Fruit fly (Drosophila melanogaster): ENCODE data around the gene Pli.
A peak's percentile ranks its signal among the peaks of the same experiment; 100 is the strongest.

Gene Pli

DNA sequence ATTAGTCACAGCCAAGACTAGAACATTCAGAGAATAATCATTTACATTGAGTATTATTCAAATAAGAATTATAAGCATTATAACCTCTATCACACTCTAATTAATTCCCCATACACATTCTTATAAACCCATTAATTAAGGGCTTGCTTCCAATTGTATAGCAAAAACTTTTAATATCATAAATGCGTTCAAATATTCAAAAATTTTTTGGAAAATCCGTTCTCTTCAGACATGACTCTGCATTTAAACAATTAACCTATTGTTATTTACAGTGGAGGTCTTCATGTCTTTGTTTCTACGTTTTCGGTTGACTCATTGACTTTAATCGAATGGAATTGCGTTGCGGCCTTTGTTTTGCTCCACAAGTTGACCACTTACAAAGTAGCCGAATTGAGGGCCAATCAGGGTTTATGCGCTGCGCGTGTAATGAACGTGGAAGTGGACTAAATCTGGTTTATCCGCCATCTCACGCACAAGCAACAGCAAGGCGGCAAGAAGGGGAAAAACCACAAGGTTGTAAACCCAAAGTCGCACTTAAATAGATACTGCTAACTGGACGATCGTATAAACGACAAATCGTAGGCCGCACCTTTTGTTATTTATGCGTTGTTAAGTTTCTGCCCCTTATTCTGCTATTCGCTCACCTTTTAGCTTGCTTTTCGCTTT is 31.2 kb upstream of the Pli start (continued):
- TF ChIP-seq CG5953 (GFP tag; IDR thresholded peaks at IDR 0.05) (0 out of 2 replicates have a peak, but pooled peaks have one; percentile 12), wor (GFP tag; IDR thresholded peaks at IDR 0.05) (no peak), CG2129 (GFP tag; IDR thresholded peaks at IDR 0.05; ENCODE audit: partially characterized antibody) (no peak), CG6813 (GFP tag; optimal IDR thresholded peaks at IDR 0.05) (no peak), Nf-YC (tag; optimal IDR thresholded peaks at IDR 0.05) (peak; percentile 32), pum (GFP tag; optimal IDR thresholded peaks at IDR 0.05) (peak; percentile 24), sob (GFP tag; IDR thresholded peaks at IDR 0.05) (peak; percentile 71), gce (GFP tag; IDR thresholded peaks at IDR 0.05) (no peak), CG4617 (GFP tag; optimal IDR thresholded peaks at IDR 0.05; ENCODE audit: borderline replicate concordance) (no peak), onecut (GFP tag; IDR thresholded peaks at IDR 0.05) (peak; percentile 35; the same call in 1 of the 2 replicates), shn (GFP tag; optimal IDR thresholded peaks at IDR 0.05) (peak; percentile 55), wek (GFP tag; optimal IDR thresholded peaks at IDR 0.05) (no peak), Dll (GFP tag; IDR thresholded peaks at IDR 0.05; ENCODE audit: partially characterized antibody) (no peak), hth (optimal IDR thresholded peaks at IDR 0.05) (no peak), Vsx1 (GFP tag; optimal IDR thresholded peaks at IDR 0.05) (peak; percentile 76), CG17186 (GFP tag; optimal IDR thresholded peaks at IDR 0.05) (no peak), CG18476 (GFP tag; optimal IDR thresholded peaks at IDR 0.05) (no peak), CG6654 (GFP tag; optimal IDR thresholded peaks at IDR 0.05) (no peak), CG10565 (GFP tag; optimal IDR thresholded peaks at IDR 0.05) (no peak), BtbVII (GFP tag; optimal IDR thresholded peaks at IDR 0.05) (no peak), CG13624 (GFP tag; optimal IDR thresholded peaks at IDR 0.05) (peak; percentile 88), Hr3 (GFP tag; optimal IDR thresholded peaks at IDR 0.05) (no peak), Six4 (GFP tag; optimal IDR thresholded peaks at IDR 0.05) (no peak), Hr39 (optimal IDR thresholded peaks at IDR 0.05) (no peak), Doc3 (GFP tag; IDR thresholded peaks at IDR 0.05; ENCODE audit: partially characterized antibody) (no peak), CG9932 (GFP tag; IDR thresholded peaks at IDR 0.05) (peak; percentile 89), E2f2 (GFP tag; IDR thresholded peaks at IDR 0.05) (peak; percentile 9; the same call in 1 of the 2 replicates), CG30020 (tag; optimal IDR thresholded peaks at IDR 0.05) (no peak), CG15514 (GFP tag; optimal IDR thresholded peaks at IDR 0.05) (peak; percentile 61), CG17359 (tag; optimal IDR thresholded peaks at IDR 0.05) (peak; percentile 40), GATAe (GFP tag; conservative IDR thresholded peaks at IDR 0.05) (no peak), CG12744 (GFP tag; optimal IDR thresholded peaks at IDR 0.05) (peak; percentile 31), CG4820 (GFP tag; optimal IDR thresholded peaks at IDR 0.05) (peak; percentile 88), CG12299 (tag; optimal IDR thresholded peaks at IDR 0.05) (peak; percentile 71), toy (GFP tag; IDR thresholded peaks at IDR 0.05) (peak; percentile 56; the same call in 1 of the 2 replicates), CG10543 (GFP tag; optimal IDR thresholded peaks at IDR 0.05) (peak; percentile 83), Dip3 (GFP tag; optimal IDR thresholded peaks at IDR 0.05) (peak; percentile 31), Fer1 (GFP tag; optimal IDR thresholded peaks at IDR 0.05) (peak; percentile 46), inv (GFP tag; IDR thresholded peaks at IDR 0.05; ENCODE audit: partially characterized antibody) (no peak), lola (GFP tag; optimal IDR thresholded peaks at IDR 0.05) (no peak), Atf-2 (GFP tag; optimal IDR thresholded peaks at IDR 0.05) (no peak), CG12071 (GFP tag; optimal IDR thresholded peaks at IDR 0.05) (peak; percentile 52), ewg (GFP tag; optimal IDR thresholded peaks at IDR 0.05) (no peak), CG14014 (GFP tag; IDR thresholded peaks at IDR 0.05) (peak; percentile 79), grau (tag; optimal IDR thresholded peaks at IDR 0.05) (peak; percentile 58), ato (GFP tag; IDR thresholded peaks at IDR 0.05; ENCODE audit: partially characterized antibody) (no peak), trh (GFP tag; optimal IDR thresholded peaks at IDR 0.05) (no peak), YL-1 (GFP tag; optimal IDR thresholded peaks at IDR 0.05) (no peak), CG8478 (optimal IDR thresholded peaks at IDR 0.05) (no peak), Antp (GFP tag; optimal IDR thresholded peaks at IDR 0.05) (peak; percentile 40)

Measured in whole organism, embryonic.